Fruit fly (Drosophila melanogaster) whole organism, pupa: ENCODE data around the gene MED1.
A peak's percentile ranks its signal among the peaks of the same experiment; 100 is the strongest.

Source experiments
- CG13204 ChIP-seq: fragments of 200-800 bp; sonication (Bioruptor generic); optimal IDR thresholded peaks from 2 replicates; lab custom pipeline; 2018; ENCODE audit warnings: missing biosample characterization, mild to moderate bottlenecking, missing genetic modification characterization, moderate library complexity
- CG14655 ChIP-seq: fragments of 200-800 bp; sonication (Bioruptor generic); optimal IDR thresholded peaks from 3 replicates; lab custom pipeline; 2017; ENCODE audit warnings: mild to moderate bottlenecking, missing biosample characterization, missing genetic modification reagents, missing genetic modification characterization
- CG17806 ChIP-seq: fragments of 200-800 bp; sonication (Bioruptor generic); optimal IDR thresholded peaks from 2 replicates; lab custom pipeline; 2018; ENCODE audit warnings: missing biosample characterization, mild to moderate bottlenecking, missing genetic modification characterization, moderate library complexity
- CG4496 ChIP-seq: fragments of 200-800 bp; sonication (Bioruptor generic); IDR thresholded peaks from 3 replicates; pipeline ENCODE4 v1.3.6; 2022; ENCODE audit warnings: missing biosample characterization, missing genetic modification characterization
- EcR ChIP-seq: fragments of 200-800 bp; sonication (Bioruptor generic); optimal IDR thresholded peaks from 3 replicates; lab custom pipeline; 2019; ENCODE audit warnings: missing biosample characterization, missing genetic modification characterization, mild to moderate bottlenecking, moderate library complexity, missing genetic modification reagents
- Pif1A ChIP-seq: fragments of 200-800 bp; sonication (Bioruptor generic); optimal IDR thresholded peaks from 3 replicates; lab custom pipeline; 2016; ENCODE audit warnings: missing biosample characterization, missing genetic modification characterization
- fd96Ca ChIP-seq: fragments of 200-800 bp; sonication (Bioruptor generic); IDR thresholded peaks from 3 replicates; pipeline ENCODE4 v1.3.6; 2022; ENCODE audit warnings: missing biosample characterization, missing genetic modification characterization
- gl ChIP-seq: fragments of 200-800 bp; sonication (Bioruptor generic); optimal IDR thresholded peaks from 2 replicates; lab custom pipeline; 2018; ENCODE audit warnings: missing biosample characterization, mild to moderate bottlenecking, missing genetic modification characterization
- rn ChIP-seq: fragments of 200-800 bp; sonication (Bioruptor generic); IDR thresholded peaks from 2 replicates; pipeline ENCODE4 v1.3.6; 2022; ENCODE audit warnings: missing biosample characterization, missing genetic modification characterization

DNA sequence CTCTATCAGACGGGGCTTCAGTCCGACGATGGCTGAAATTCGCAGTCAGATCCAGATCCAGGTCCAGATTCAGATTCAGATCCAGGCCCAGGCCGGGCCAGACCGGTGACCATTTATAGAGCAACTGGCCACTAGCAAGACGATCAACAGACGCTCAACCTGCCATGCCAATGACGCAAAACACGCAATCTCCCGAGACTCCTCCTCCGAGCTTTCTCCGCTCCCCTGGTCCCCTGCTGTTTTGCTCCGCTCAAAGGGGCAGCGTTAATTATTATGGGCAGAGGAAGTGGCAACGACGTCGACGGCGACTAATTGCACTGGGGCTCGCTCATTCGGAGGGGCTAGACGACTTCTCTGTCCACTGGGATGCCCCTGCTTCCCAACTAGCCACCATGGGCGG, 17.2 kb upstream of the MED1 start:
- TF ChIP-seq Pif1A (GFP tag; lab: Kevin White, UChicago), result no peak
- no peak for TF ChIP-seq CG14655 (GFP tag; lab: Kevin White, UChicago)
- TF ChIP-seq rn (GFP tag; lab: Robert Waterston, UW), result no peak
- TF ChIP-seq CG17806, result no peak
- peak; percentile 64 for TF ChIP-seq CG13204 (GFP tag; lab: Kevin White, UChicago)
- TF ChIP-seq CG4496 (GFP tag; lab: Robert Waterston, UW), result no peak
- no peak for TF ChIP-seq fd96Ca
- TF ChIP-seq gl (tag; lab: Kevin White, UChicago), result no peak
- peak; percentile 20 for TF ChIP-seq EcR (GFP tag; lab: Kevin White, UChicago)
